Fruit fly (Drosophila melanogaster) whole organism, prepupa: ENCODE results near the gene kri.

Experiments used
- Blimp-1 ChIP-seq: fragments of 200-800 bp; sonication (Bioruptor generic); optimal IDR thresholded peaks from 3 replicates; lab custom pipeline; 2017; ENCODE audit warnings: missing biosample characterization, missing genetic modification characterization, mild to moderate bottlenecking, moderate library complexity, missing genetic modification reagents
- CG10631 ChIP-seq: fragments of 200-800 bp; sonication (Bioruptor generic); optimal IDR thresholded peaks from 2 replicates; lab custom pipeline; 2016; ENCODE audit warnings: missing biosample characterization, missing genetic modification characterization
- CG10669 ChIP-seq: fragments of 200-800 bp; sonication (Bioruptor generic); optimal IDR thresholded peaks from 3 replicates; lab custom pipeline; 2018; ENCODE audit warnings: missing biosample characterization, mild to moderate bottlenecking, missing genetic modification characterization, moderate library complexity
- CG11762 ChIP-seq: fragments of 200-800 bp; sonication (Bioruptor generic); optimal IDR thresholded peaks from 3 replicates; lab custom pipeline; 2016; ENCODE audit warnings: missing biosample characterization, missing genetic modification characterization; ENCODE audit not compliant: insufficient read depth
- CG11902 ChIP-seq: fragments of 200-800 bp; sonication (Bioruptor generic); optimal IDR thresholded peaks from 3 replicates; lab custom pipeline; 2016; ENCODE audit warnings: missing biosample characterization, missing genetic modification characterization
- CG15336 ChIP-seq: fragments of 200-800 bp; sonication (Bioruptor generic); IDR thresholded peaks from 2 replicates; pipeline ENCODE4 v1.3.6; 2022; ENCODE audit warnings: missing biosample characterization, missing genetic modification characterization
- CG16779 ChIP-seq: fragments of 200-800 bp; sonication (Bioruptor generic); optimal IDR thresholded peaks from 3 replicates; lab custom pipeline; 2017; ENCODE audit warnings: missing biosample characterization, mild to moderate bottlenecking, missing genetic modification characterization
- CG3032 ChIP-seq: fragments of 200-800 bp; optimal IDR thresholded peaks from 2 replicates; lab custom pipeline; 2019; ENCODE audit warnings: missing biosample characterization, mild to moderate bottlenecking, missing genetic modification characterization, moderate library complexity
- CG31627 ChIP-seq: fragments of 200-800 bp; sonication (Bioruptor generic); optimal IDR thresholded peaks from 3 replicates; lab custom pipeline; 2016; ENCODE audit warnings: missing biosample characterization, missing genetic modification characterization
- CG32006 ChIP-seq: fragments of 200-800 bp; sonication (Bioruptor generic); optimal IDR thresholded peaks from 3 replicates; lab custom pipeline; 2017; ENCODE audit warnings: missing biosample characterization, mild to moderate bottlenecking, missing genetic modification characterization
- CG34406 ChIP-seq: fragments of 200-800 bp; sonication (Bioruptor generic); optimal IDR thresholded peaks from 3 replicates; lab custom pipeline; 2016; ENCODE audit warnings: missing biosample characterization, missing genetic modification characterization
- CG4318 ChIP-seq: fragments of 200-800 bp; sonication (Bioruptor generic); optimal IDR thresholded peaks from 3 replicates; lab custom pipeline; 2017; ENCODE audit warnings: missing biosample characterization, mild to moderate bottlenecking, missing genetic modification characterization
- CG6163 ChIP-seq: fragments of 200-800 bp; sonication (Bioruptor generic); IDR thresholded peaks from 3 replicates; pipeline ENCODE4 v1.3.6; 2022; ENCODE audit warnings: missing biosample characterization, missing genetic modification characterization
- CG6276 ChIP-seq: fragments of 200-800 bp; sonication (Bioruptor generic); optimal IDR thresholded peaks from 2 replicates; lab custom pipeline; 2017; ENCODE audit warnings: missing biosample characterization, mild to moderate bottlenecking, missing genetic modification characterization
- CG6792 ChIP-seq: fragments of 200-800 bp; sonication (Bioruptor generic); optimal IDR thresholded peaks from 3 replicates; lab custom pipeline; 2016; ENCODE audit warnings: missing biosample characterization, missing genetic modification characterization
- CG6854 ChIP-seq: fragments of 200-800 bp; sonication (Bioruptor generic); optimal IDR thresholded peaks from 2 replicates; lab custom pipeline; 2017; ENCODE audit warnings: missing biosample characterization, mild to moderate bottlenecking, missing genetic modification characterization
- CG7368 ChIP-seq: fragments of 200-800 bp; sonication (Bioruptor generic); optimal IDR thresholded peaks from 3 replicates; lab custom pipeline; 2016; ENCODE audit warnings: missing biosample characterization, missing genetic modification characterization
- CG9139 ChIP-seq: fragments of 200-800 bp; sonication (Bioruptor generic); optimal IDR thresholded peaks from 3 replicates; lab custom pipeline; 2017; ENCODE audit warnings: missing biosample characterization, mild to moderate bottlenecking, missing genetic modification characterization
- Eip75B ChIP-seq: fragments of 200-800 bp; sonication (Bioruptor generic); optimal IDR thresholded peaks from 3 replicates; lab custom pipeline; 2016; ENCODE audit warnings: missing biosample characterization, missing genetic modification characterization
- Ets21C ChIP-seq: fragments of 200-800 bp; sonication (Bioruptor generic); optimal IDR thresholded peaks from 3 replicates; lab custom pipeline; 2016; ENCODE audit warnings: missing biosample characterization, missing genetic modification characterization
- Ets96B ChIP-seq: fragments of 200-800 bp; optimal IDR thresholded peaks from 2 replicates; lab custom pipeline; 2019; ENCODE audit warnings: missing biosample characterization, mild to moderate bottlenecking, missing genetic modification characterization, moderate library complexity
- Hr38 ChIP-seq: sonication (Bioruptor generic); optimal IDR thresholded peaks from 2 replicates; lab custom pipeline; 2016; ENCODE audit warnings: missing biosample characterization, missing genetic modification characterization
- Hr39 ChIP-seq: fragments of 200-800 bp; sonication (Bioruptor generic); optimal IDR thresholded peaks from 2 replicates; lab custom pipeline; 2016; ENCODE audit warnings: missing biosample characterization, missing genetic modification characterization
- Hr4 ChIP-seq: fragments of 200-800 bp; sonication (Bioruptor generic); optimal IDR thresholded peaks from 3 replicates; lab custom pipeline; 2016; ENCODE audit warnings: missing biosample characterization, missing genetic modification characterization
- Lpt ChIP-seq: fragments of 200-800 bp; sonication (Bioruptor generic); optimal IDR thresholded peaks from 3 replicates; lab custom pipeline; 2016; ENCODE audit warnings: missing biosample characterization, missing genetic modification characterization
- Met ChIP-seq: fragments of 200-800 bp; sonication (Bioruptor generic); optimal IDR thresholded peaks from 3 replicates; lab custom pipeline; 2016; ENCODE audit warnings: missing biosample characterization, missing genetic modification characterization
- OdsH ChIP-seq: fragments of 200-800 bp; sonication (Bioruptor generic); optimal IDR thresholded peaks from 3 replicates; lab custom pipeline; 2016; ENCODE audit warnings: missing biosample characterization, missing genetic modification characterization
- Sox14 ChIP-seq: fragments of 200-800 bp; sonication (Bioruptor generic); optimal IDR thresholded peaks from 3 replicates; lab custom pipeline; 2016; ENCODE audit warnings: missing biosample characterization, missing genetic modification characterization
- Sox15 ChIP-seq: fragments of 200-800 bp; sonication (Bioruptor generic); optimal IDR thresholded peaks from 3 replicates; lab custom pipeline; 2016; ENCODE audit warnings: missing biosample characterization, missing genetic modification characterization
- achi ChIP-seq: fragments of 200-800 bp; sonication (Bioruptor generic); optimal IDR thresholded peaks from 3 replicates; lab custom pipeline; 2016; ENCODE audit warnings: missing biosample characterization, missing genetic modification characterization
- acj6 ChIP-seq: fragments of 200-800 bp; sonication (Bioruptor generic); optimal IDR thresholded peaks from 3 replicates; lab custom pipeline; 2016; ENCODE audit warnings: missing biosample characterization, missing genetic modification characterization
- cyc ChIP-seq: fragments of 200-800 bp; sonication (Bioruptor generic); optimal IDR thresholded peaks from 3 replicates; lab custom pipeline; 2016; ENCODE audit warnings: missing biosample characterization, missing genetic modification characterization
- dac ChIP-seq: fragments of 200-800 bp; sonication (Bioruptor generic); optimal IDR thresholded peaks from 2 replicates; lab custom pipeline; 2017; ENCODE audit warnings: missing biosample characterization, mild to moderate bottlenecking, missing genetic modification characterization
- dsx ChIP-seq: fragments of 200-800 bp; optimal IDR thresholded peaks from 3 replicates; lab custom pipeline; 2019; ENCODE audit warnings: missing biosample characterization, mild to moderate bottlenecking, missing genetic modification characterization, moderate library complexity; ENCODE audit not compliant: poor library complexity, severe bottlenecking
- eg ChIP-seq: fragments of 200-800 bp; sonication (Bioruptor generic); IDR thresholded peaks from 3 replicates; pipeline ENCODE4 v1.3.6; 2022; ENCODE audit warnings: missing biosample characterization, missing genetic modification characterization
- fd59A ChIP-seq: fragments of 200-800 bp; sonication (Bioruptor generic); optimal IDR thresholded peaks from 2 replicates; lab custom pipeline; 2017; ENCODE audit warnings: missing biosample characterization, mild to moderate bottlenecking, missing genetic modification characterization, missing genetic modification reagents
- fd85E ChIP-seq: fragments of 200-800 bp; sonication (Bioruptor generic); optimal IDR thresholded peaks from 3 replicates; lab custom pipeline; 2016; ENCODE audit warnings: missing biosample characterization, missing genetic modification characterization
- fkh ChIP-seq: fragments of 200-800 bp; sonication (Bioruptor generic); optimal IDR thresholded peaks from 3 replicates; lab custom pipeline; 2017; ENCODE audit warnings: missing biosample characterization, mild to moderate bottlenecking, missing genetic modification characterization, moderate library complexity
- net ChIP-seq: fragments of 200-800 bp; sonication (Bioruptor generic); optimal IDR thresholded peaks from 3 replicates; lab custom pipeline; 2016; ENCODE audit warnings: missing biosample characterization, missing genetic modification characterization
- pdm3 ChIP-seq: fragments of 200-800 bp; sonication (Bioruptor generic); optimal IDR thresholded peaks from 3 replicates; lab custom pipeline; 2016; ENCODE audit warnings: missing biosample characterization, missing genetic modification characterization
- salr ChIP-seq, 2 experiments: fragments of 200-800 bp; sonication (Bioruptor generic); optimal IDR thresholded peaks; 3 replicates each; lab custom pipeline; 2016 to 2018; ENCODE audit warnings: missing biosample characterization in 2 of 2, missing genetic modification characterization in 2 of 2, mild to moderate bottlenecking in 1 of 2
- spab ChIP-seq: fragments of 200-800 bp; sonication (Bioruptor generic); optimal IDR thresholded peaks from 2 replicates; lab custom pipeline; 2017; ENCODE audit warnings: missing biosample characterization, mild to moderate bottlenecking, missing genetic modification characterization, missing genetic modification reagents
- ss ChIP-seq, 2 experiments: fragments of 200-800 bp; sonication (Bioruptor generic); optimal IDR thresholded peaks; 2 replicates in 1 of 2; 3 replicates in 1 of 2; lab custom pipeline; 2017 to 2018; ENCODE audit warnings: mild to moderate bottlenecking in 2 of 2, missing biosample characterization in 2 of 2, missing genetic modification characterization in 2 of 2, moderate library complexity in 1 of 2
- svp ChIP-seq: fragments of 200-800 bp; sonication (Bioruptor generic); peaks from one replicate; lab custom pipeline; 2016; ENCODE audit warnings: missing biosample characterization, missing genetic modification characterization
- topi ChIP-seq: fragments of 200-800 bp; sonication (Bioruptor generic); optimal IDR thresholded peaks from 3 replicates; lab custom pipeline; 2016; ENCODE audit warnings: missing biosample characterization, missing genetic modification characterization
- vri ChIP-seq: fragments of 200-800 bp; sonication (Bioruptor generic); optimal IDR thresholded peaks from 3 replicates; lab custom pipeline; 2016; ENCODE audit warnings: missing biosample characterization, mild to moderate bottlenecking, missing genetic modification characterization

kri gene

dm6 chr3L:5856919-5857318 lies 46.1 kb downstream of the kri start (continued):
- TF ChIP-seq CG6792 (GFP tag; lab: Kevin White, UChicago) (peak; percentile 8), cyc (GFP tag; lab: Kevin White, UChicago) (no peak), eg (GFP tag; lab: Robert Waterston, UW) (no peak), CG10669 (GFP tag; lab: Kevin White, UChicago) (peak; percentile 52), Sox15 (no peak), Ets96B (tag; lab: Kevin White, UChicago) (peak; percentile 56), Hr38 (GFP tag; lab: Kevin White, UChicago) (no peak), fd59A (GFP tag; lab: Kevin White, UChicago) (peak; percentile 12), CG3032 (peak; percentile 45), Ets21C (GFP tag; lab: Kevin White, UChicago) (no peak), topi (peak; percentile 11), CG4318 (GFP tag; lab: Kevin White, UChicago) (no peak), CG10631 (GFP tag; lab: Kevin White, UChicago) (peak; percentile 28), net (GFP tag; lab: Kevin White, UChicago) (no peak), dac (no peak), CG11902 (GFP tag; lab: Kevin White, UChicago) (no peak), CG6163 (GFP tag; lab: Robert Waterston, UW) (no peak), Sox14 (GFP tag; lab: Kevin White, UChicago) (peak; percentile 29), CG9139 (GFP tag; lab: Kevin White, UChicago) (no peak), Hr4 (GFP tag; lab: Kevin White, UChicago) (no peak), OdsH (GFP tag; lab: Kevin White, UChicago) (peak; percentile 14), CG6854 (GFP tag; lab: Kevin White, UChicago) (no peak), CG15336 (GFP tag; lab: Robert Waterston, UW) (no peak), svp (GFP tag; lab: Kevin White, UChicago) (peak; percentile 72), CG32006 (GFP tag; lab: Kevin White, UChicago) (peak; percentile 3), fkh (GFP tag; lab: Kevin White, UChicago) (no peak), spab (GFP tag; lab: Kevin White, UChicago) (peak; percentile 46), dsx (peak; percentile 41), CG7368 (GFP tag; lab: Kevin White, UChicago) (no peak), pdm3 (GFP tag; lab: Kevin White, UChicago) (peak; percentile 0), acj6 (GFP tag; lab: Kevin White, UChicago) (no peak), ss (GFP tag; optimal IDR thresholded peaks at IDR 0.05; lab: Kevin White, UChicago) (peak; percentile 25 to 52), salr (GFP tag; optimal IDR thresholded peaks at IDR 0.05; lab: Kevin White, UChicago) (no peak), CG6276 (GFP tag; lab: Kevin White, UChicago) (no peak), CG31627 (GFP tag; lab: Kevin White, UChicago) (no peak), Eip75B (GFP tag; lab: Kevin White, UChicago) (peak; percentile 30), achi (GFP tag; lab: Kevin White, UChicago) (no peak), vri (GFP tag; lab: Kevin White, UChicago) (peak; percentile 13), CG11762 (no peak)
- TF ChIP-seq, all 60 proteins: peak for 25

DNA sequence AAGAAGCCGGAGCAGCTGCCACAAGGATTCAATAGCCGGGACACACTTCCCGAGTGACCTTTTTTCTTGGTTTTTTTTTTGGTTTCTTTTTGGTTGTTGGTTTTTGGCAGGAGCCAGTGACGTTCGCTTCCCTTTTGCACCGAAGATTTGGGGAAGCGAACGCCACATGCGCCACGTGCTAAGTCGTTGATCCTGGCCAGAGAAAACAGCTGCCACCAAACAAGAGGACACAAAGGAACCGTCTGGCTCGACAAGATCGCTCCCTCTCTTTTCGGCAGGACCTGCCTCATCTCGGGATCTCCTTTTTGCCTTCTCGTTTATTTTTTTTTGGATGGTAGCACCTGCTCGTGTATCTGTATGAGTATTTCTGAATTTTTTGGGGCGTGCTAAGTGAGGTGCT lies 48.3 kb downstream of the kri start:
- no peak for TF ChIP-seq CG32006 (GFP tag; lab: Kevin White, UChicago)
- no peak for TF ChIP-seq acj6 (GFP tag; lab: Kevin White, UChicago)
- no peak for TF ChIP-seq CG6163 (GFP tag; lab: Robert Waterston, UW)
- TF ChIP-seq Blimp-1 (GFP tag; lab: Kevin White, UChicago) = no peak
- no peak for TF ChIP-seq CG10669 (GFP tag; lab: Kevin White, UChicago)
- no peak for TF ChIP-seq fd85E (GFP tag; lab: Kevin White, UChicago)
- no peak for TF ChIP-seq CG16779 (tag; lab: Kevin White, UChicago)
- TF ChIP-seq Hr39 = no peak
- no peak for TF ChIP-seq CG6792 (GFP tag; lab: Kevin White, UChicago)
- no peak for TF ChIP-seq CG34406 (GFP tag; lab: Kevin White, UChicago)
- TF ChIP-seq Hr38 (GFP tag; lab: Kevin White, UChicago) = no peak
- no peak for TF ChIP-seq Met (GFP tag; lab: Kevin White, UChicago)
- TF ChIP-seq CG7368 (GFP tag; lab: Kevin White, UChicago) = no peak
- TF ChIP-seq Lpt = no peak
- no peak for TF ChIP-seq topi
- TF ChIP-seq fkh (GFP tag; lab: Kevin White, UChicago) = no peak
- no peak for TF ChIP-seq CG3032
- no peak for TF ChIP-seq Sox15
